Fruit fly (Drosophila melanogaster): ENCODE results near the gene MESR6.

MESR6 gene

DNA sequence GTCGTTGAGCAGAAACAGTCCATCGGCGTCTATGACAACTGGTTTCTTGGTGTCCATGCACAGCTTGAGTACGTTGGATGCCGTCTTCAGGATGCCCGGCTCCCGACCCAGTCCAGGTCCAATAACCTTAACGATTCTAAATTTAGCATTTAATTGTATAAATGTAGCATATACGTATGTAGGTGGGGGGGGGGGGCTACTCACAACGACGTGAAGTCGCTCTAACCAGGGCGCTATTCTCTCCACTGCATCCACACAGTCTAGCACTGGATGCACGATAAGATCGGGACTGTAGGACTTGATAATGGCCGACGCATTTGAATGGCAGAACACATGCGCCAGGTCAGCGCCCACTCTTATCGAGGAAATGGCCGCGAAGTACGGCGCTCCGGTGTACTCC is 4.6 kb downstream of the MESR6 start:
- TF ChIP-seq Abd-B (GFP tag; optimal IDR thresholded peaks at IDR 0.05): no peak
- TF ChIP-seq Dfd (GFP tag; optimal IDR thresholded peaks at IDR 0.05): peak; percentile 59

- TF ChIP-seq Hr83 (GFP tag; optimal IDR thresholded peaks at IDR 0.05; ENCODE audit: poor library complexity, severe bottlenecking): peak; percentile 42
- TF ChIP-seq jim (GFP tag; optimal IDR thresholded peaks at IDR 0.05): peak; percentile 10
- TF ChIP-seq Rel (GFP tag; optimal IDR thresholded peaks at IDR 0.05): no peak
- no peak for TF ChIP-seq Rel (tag; optimal IDR thresholded peaks at IDR 0.05)
- TF ChIP-seq Mio (GFP tag; optimal IDR thresholded peaks at IDR 0.05): no peak
- TF ChIP-seq dsf (GFP tag; optimal IDR thresholded peaks at IDR 0.05; ENCODE audit: borderline replicate concordance): peak; percentile 19
- TF ChIP-seq Jra (GFP tag; optimal IDR thresholded peaks at IDR 0.05): peak; percentile 41
- TF ChIP-seq dmrt93B (GFP tag; optimal IDR thresholded peaks at IDR 0.05): no peak
- peak; percentile 78 for TF ChIP-seq h (GFP tag; optimal IDR thresholded peaks at IDR 0.05)
- peak; percentile 24 for TF ChIP-seq GATAd (GFP tag; optimal IDR thresholded peaks at IDR 0.05)
- no peak for TF ChIP-seq Vsx2 (GFP tag; optimal IDR thresholded peaks at IDR 0.05; ENCODE audit: partially characterized antibody)
- TF ChIP-seq Dfd (GFP tag; optimal IDR thresholded peaks at IDR 0.05): no peak
- TF ChIP-seq dl (GFP tag; optimal IDR thresholded peaks at IDR 0.05; ENCODE audit: insufficient read depth in 1 of 2, partially characterized antibody in 2 of 2): no peak
- TF ChIP-seq Dif (GFP tag; optimal IDR thresholded peaks at IDR 0.05; ENCODE audit: partially characterized antibody): no peak
- TF ChIP-seq brk (GFP tag; optimal IDR thresholded peaks at IDR 0.05): no peak
- peak; percentile 47 for TF ChIP-seq CG9705 (GFP tag; optimal IDR thresholded peaks at IDR 0.05)
- TF ChIP-seq ey (GFP tag; optimal IDR thresholded peaks at IDR 0.05): peak; percentile 64
- TF ChIP-seq br (GFP tag; optimal IDR thresholded peaks at IDR 0.05): peak; percentile 63
- TF ChIP-seq N (GFP tag; optimal IDR thresholded peaks at IDR 0.05): no peak
- TF ChIP-seq CG32264 (GFP tag; optimal IDR thresholded peaks at IDR 0.05): no peak
- no peak for TF ChIP-seq usp (GFP tag; optimal IDR thresholded peaks at IDR 0.05)
- no peak for TF ChIP-seq lola (GFP tag; optimal IDR thresholded peaks at IDR 0.05)
- peak; percentile 26 for TF ChIP-seq woc (GFP tag; optimal IDR thresholded peaks at IDR 0.05)
- TF ChIP-seq tai (GFP tag; optimal IDR thresholded peaks at IDR 0.05): no peak
- TF ChIP-seq foxo (GFP tag; optimal IDR thresholded peaks at IDR 0.05): peak in 1 of 2 experiments; percentile 90
- peak; percentile 89 for TF ChIP-seq rgr (GFP tag; optimal IDR thresholded peaks at IDR 0.05)
- TF ChIP-seq sv (GFP tag; optimal IDR thresholded peaks at IDR 0.05): peak; percentile 26
- peak; percentile 83 for TF ChIP-seq Hnf4 (GFP tag; optimal IDR thresholded peaks at IDR 0.05)
- peak; percentile 71 for TF ChIP-seq fru (GFP tag; optimal IDR thresholded peaks at IDR 0.05)
- TF ChIP-seq Myc (optimal IDR thresholded peaks at IDR 0.05): no peak
- TF ChIP-seq pan (optimal IDR thresholded peaks at IDR 0.05): no peak
- TF ChIP-seq CrebA (GFP tag; optimal IDR thresholded peaks at IDR 0.05; ENCODE audit: borderline replicate concordance): no peak
- peak; percentile 73 for TF ChIP-seq psq (GFP tag; optimal IDR thresholded peaks at IDR 0.05)
- peak; percentile 77 for TF ChIP-seq OdsH (GFP tag; optimal IDR thresholded peaks at IDR 0.05)
- no peak for TF ChIP-seq Hr78 (GFP tag; optimal IDR thresholded peaks at IDR 0.05)
- TF ChIP-seq Sp1 (GFP tag; optimal IDR thresholded peaks at IDR 0.05): peak; percentile 62
- no peak for TF ChIP-seq Abd-B (GFP tag; optimal IDR thresholded peaks at IDR 0.05)
- TF ChIP-seq HLH106 (tag; optimal IDR thresholded peaks at IDR 0.05): peak; percentile 78
- peak; percentile 19 for TF ChIP-seq sage (GFP tag; optimal IDR thresholded peaks at IDR 0.05)
Observed at dm6 chr3L:19097665-19098082, 5.2 kb downstream of the MESR6 start, which contains the start of the genes Naxd and CG14079. Gene Naxd (minus strand): TSS chr3L:19097709. Gene CG14079 (plus strand): TSS chr3L:19097999.

DNA sequence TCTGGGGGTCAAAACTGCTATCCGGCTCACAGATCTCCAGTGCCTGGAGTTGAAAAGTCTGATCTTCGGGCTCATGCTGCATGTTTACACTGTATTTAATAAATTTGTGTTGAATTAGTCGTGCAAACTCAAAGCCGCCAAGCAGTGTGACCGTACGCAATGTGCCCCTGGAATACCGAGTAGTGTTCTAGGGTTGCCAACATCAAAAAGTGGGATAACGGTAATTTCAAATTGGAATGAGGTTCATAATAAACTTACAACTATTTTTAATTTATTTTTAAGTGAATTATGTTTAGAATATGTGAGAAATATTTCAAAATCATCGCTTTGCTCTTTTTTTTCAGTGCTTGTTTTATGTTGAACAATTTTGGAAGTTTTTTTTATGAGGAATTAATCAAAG is 7.7 kb downstream of the MESR6 start, which contains the start of gene Gem2:
Gem2 (minus strand) TSS at position 176 of the 400 bp plus-strand sequence.
- TF ChIP-seq CrebA (GFP tag; optimal IDR thresholded peaks at IDR 0.05; ENCODE audit: borderline replicate concordance) (no peak), foxo (GFP tag; optimal IDR thresholded peaks at IDR 0.05) (no peak), ey (GFP tag; optimal IDR thresholded peaks at IDR 0.05) (no peak), Sp1 (GFP tag; optimal IDR thresholded peaks at IDR 0.05) (no peak), Hr83 (GFP tag; optimal IDR thresholded peaks at IDR 0.05; ENCODE audit: poor library complexity, severe bottlenecking) (no peak), HLH106 (tag; optimal IDR thresholded peaks at IDR 0.05) (no peak), rgr (GFP tag; optimal IDR thresholded peaks at IDR 0.05) (no peak), h (GFP tag; optimal IDR thresholded peaks at IDR 0.05) (no peak), Myc (optimal IDR thresholded peaks at IDR 0.05) (no peak), GATAd (GFP tag; optimal IDR thresholded peaks at IDR 0.05) (no peak), N (GFP tag; optimal IDR thresholded peaks at IDR 0.05) (no peak), CG9705 (GFP tag; optimal IDR thresholded peaks at IDR 0.05) (no peak), dmrt93B (GFP tag; optimal IDR thresholded peaks at IDR 0.05) (no peak), Dfd (GFP tag; optimal IDR thresholded peaks at IDR 0.05) (no peak), tai (GFP tag; optimal IDR thresholded peaks at IDR 0.05) (no peak), jim (GFP tag; optimal IDR thresholded peaks at IDR 0.05) (no peak), br (GFP tag; optimal IDR thresholded peaks at IDR 0.05) (no peak), CG32264 (GFP tag; optimal IDR thresholded peaks at IDR 0.05) (no peak), dl (GFP tag; optimal IDR thresholded peaks at IDR 0.05; ENCODE audit: insufficient read depth in 1 of 2, partially characterized antibody in 2 of 2) (no peak), sv (GFP tag; optimal IDR thresholded peaks at IDR 0.05) (no peak)
